Worm (Caenorhabditis elegans): ENCODE results near the gene C33H5.13.

Gene C33H5.13

ce11 chrIV:7785506-7786065 lies 6.5 kb downstream of the C33H5.13 start, which contains the start of gene tag-322 (continued):
- no peak for TF ChIP-seq zfp-3 (GFP tag; conservative IDR thresholded peaks at IDR 0.05)
- peak; percentile 44 for TF ChIP-seq ama-1 (optimal IDR thresholded peaks at IDR 0.05)

- TF ChIP-seq snpc-4 (tag; optimal IDR thresholded peaks at IDR 0.05) (no peak), spr-3 (GFP tag; optimal IDR thresholded peaks at IDR 0.05) (no peak), mdl-1 (tag; optimal IDR thresholded peaks at IDR 0.05) (no peak), dpl-1 (GFP tag; optimal IDR thresholded peaks at IDR 0.05) (no peak), arid-1 (GFP tag; conservative IDR thresholded peaks at IDR 0.05) (no peak), ZK337.2 (GFP tag; IDR thresholded peaks at IDR 0.05) (no peak), lsy-2 (tag; optimal IDR thresholded peaks at IDR 0.05) (no peak), tag-97 (GFP tag; IDR thresholded peaks at IDR 0.05) (no peak), daf-8 (GFP tag; IDR thresholded peaks at IDR 0.05) (no peak), pha-4 (GFP tag; IDR thresholded peaks at IDR 0.05) (no peak), pha-4 (tag; optimal IDR thresholded peaks at IDR 0.05) (no peak), aly-2 (tag; optimal IDR thresholded peaks at IDR 0.05) (no peak), ceh-82 (tag; optimal IDR thresholded peaks at IDR 0.05) (no peak), lin-38 (GFP tag; IDR thresholded peaks at IDR 0.05) (no peak), ceh-20 (GFP tag; IDR thresholded peaks at IDR 0.05) (no peak), fos-1 (tag; optimal IDR thresholded peaks at IDR 0.05) (no peak), dmd-6 (GFP tag; IDR thresholded peaks at IDR 0.05) (peak; percentile 60), zip-2 (tag; optimal IDR thresholded peaks at IDR 0.05) (no peak), nhr-77 (tag; optimal IDR thresholded peaks at IDR 0.05) (peak; percentile 32), zfp-2 (tag; optimal IDR thresholded peaks at IDR 0.05) (no peak), ztf-11 (tag; optimal IDR thresholded peaks at IDR 0.05) (no peak), rbr-2 (tag; optimal IDR thresholded peaks at IDR 0.05) (no peak), Y48G9A.11 (GFP tag; IDR thresholded peaks at IDR 0.05) (no peak), nhr-102 (tag; optimal IDR thresholded peaks at IDR 0.05) (no peak), unc-62 (GFP tag; optimal IDR thresholded peaks at IDR 0.05 in 1 of 2) (no peak), unc-62 (tag; optimal IDR thresholded peaks at IDR 0.05) (no peak), lin-15B (tag; optimal IDR thresholded peaks at IDR 0.05) (no peak), mes-2 (tag; optimal IDR thresholded peaks at IDR 0.05; ENCODE audit: poor library complexity, severe bottlenecking) (peak; percentile 28), attf-4 (tag; optimal IDR thresholded peaks at IDR 0.05) (no peak), hlh-30 (tag; optimal IDR thresholded peaks at IDR 0.05; ENCODE audit: insufficient read depth) (peak; percentile 49), hlh-11 (tag; optimal IDR thresholded peaks at IDR 0.05) (peak; percentile 36), lin-29 (GFP tag; IDR thresholded peaks at IDR 0.05) (no peak), nhr-28 (tag; optimal IDR thresholded peaks at IDR 0.05) (peak; percentile 75), nhr-237 (tag; optimal IDR thresholded peaks at IDR 0.05) (no peak), madf-9 (GFP tag; conservative IDR thresholded peaks at IDR 0.05) (no peak), ztf-7 (tag; optimal IDR thresholded peaks at IDR 0.05) (no peak), Y5F2A.4 (GFP tag; optimal IDR thresholded peaks at IDR 0.05) (no peak), hif-1 (tag; optimal IDR thresholded peaks at IDR 0.05) (no peak), mxl-2 (GFP tag; conservative IDR thresholded peaks at IDR 0.05) (no peak), daf-16 (GFP tag; optimal IDR thresholded peaks at IDR 0.05) (no peak), daf-16 (tag; optimal IDR thresholded peaks at IDR 0.05) (peak; percentile 82), zip-11 (GFP tag; IDR thresholded peaks at IDR 0.05) (no peak), lin-39 (tag; optimal IDR thresholded peaks at IDR 0.05) (no peak), ceh-32 (tag; optimal IDR thresholded peaks at IDR 0.05; ENCODE audit: poor library complexity) (no peak), dve-1 (tag; optimal IDR thresholded peaks at IDR 0.05; ENCODE audit: insufficient read depth) (peak; percentile 62), saeg-2 (GFP tag; IDR thresholded peaks at IDR 0.05) (no peak)
Measured at ce11 chrIV:7783801-7784411, 8.2 kb downstream of the C33H5.13 start, which contains the start of gene tag-321. Gene tag-321, minus strand, starts transcription at chrIV:7783851.
